Fruit fly (Drosophila melanogaster) whole organism: ENCODE data around the gene alt.
A peak's percentile ranks its signal among the peaks of the same experiment; 100 is the strongest.

Source experiments
- CG8478 ChIP-seq: fragments of >200 bp; optimal IDR thresholded peaks from 2 replicates; lab custom pipeline; 2018; ENCODE audit warnings: inconsistent platforms
- Dll ChIP-seq: fragments of >200 bp; optimal IDR thresholded peaks from 2 replicates; lab custom pipeline; 2017
- EcR ChIP-seq, 2 experiments: fragments of >200 bp; optimal IDR thresholded peaks; 2 replicates each; lab custom pipeline; 2017; ENCODE audit warnings: missing biosample characterization in 2 of 2, missing genetic modification characterization in 2 of 2, missing genetic modification reagents in 2 of 2
- pan ChIP-seq: fragments of >200 bp; optimal IDR thresholded peaks from 2 replicates; lab custom pipeline; 2017
- psq ChIP-seq: fragments of >200 bp; optimal IDR thresholded peaks from 2 replicates; lab custom pipeline; 2017
- usp ChIP-seq: fragments of >200 bp; optimal IDR thresholded peaks from 2 replicates; lab custom pipeline; 2017; ENCODE audit warnings: missing biosample characterization, missing genetic modification characterization, mixed read lengths

Gene alt

DNA sequence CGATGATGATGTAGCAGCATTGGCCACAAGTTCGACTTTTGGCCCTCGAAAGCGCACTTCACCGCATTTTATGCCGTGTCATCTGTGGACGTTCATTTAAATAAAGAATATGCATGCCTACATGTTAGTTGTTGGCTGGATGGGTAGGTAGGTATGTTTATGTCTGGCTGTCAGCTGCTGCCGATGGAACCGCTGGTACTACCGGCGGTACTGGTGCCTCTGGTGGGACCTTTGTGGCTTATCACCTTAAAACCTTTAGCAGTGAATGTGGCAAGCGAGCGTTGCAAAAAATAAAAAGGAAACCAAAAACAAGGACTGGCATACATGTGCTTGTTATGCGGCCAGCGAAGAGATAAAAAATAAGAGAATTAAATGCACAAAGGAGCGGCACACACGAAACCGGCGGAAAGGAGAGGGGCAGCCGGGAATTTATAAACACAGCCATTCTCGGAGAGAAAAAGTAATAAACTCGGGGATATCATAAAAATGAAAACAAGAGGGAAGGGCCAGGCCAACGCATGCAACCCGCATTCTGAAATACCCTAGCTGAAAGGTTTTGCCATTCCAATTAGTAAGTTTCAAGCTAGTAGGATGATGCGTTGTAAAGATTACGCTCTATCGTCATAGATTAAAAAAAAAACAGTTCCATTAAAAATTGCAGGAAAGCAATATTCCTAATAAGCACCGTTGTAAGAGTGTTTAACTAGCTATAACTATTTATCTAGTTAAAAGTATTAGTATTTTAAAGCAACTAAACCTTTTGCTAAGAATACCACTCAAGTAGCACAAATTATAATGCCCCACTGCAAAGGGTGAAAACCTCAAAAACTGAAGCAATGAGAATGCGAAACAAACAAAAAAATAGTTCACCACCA, 19.9 kb upstream of the alt start:
- TF ChIP-seq usp (GFP tag; lab: Kevin White, UChicago) (no peak), Dll (lab: Kevin White, UChicago) (no peak), CG8478 (lab: Kevin White, UChicago) (no peak), psq (no peak), pan (lab: Kevin White, UChicago) (no peak)

- TF ChIP-seq CG8478 (lab: Kevin White, UChicago) (no peak), Dll (lab: Kevin White, UChicago) (no peak), pan (lab: Kevin White, UChicago) (no peak), EcR (GFP tag; optimal IDR thresholded peaks at IDR 0.05; lab: Kevin White, UChicago) (no peak), psq (no peak), usp (GFP tag; lab: Kevin White, UChicago) (no peak)
Measured at dm6 chr3R:17701131-17701593, 18.8 kb upstream of the alt start.

- TF ChIP-seq pan (lab: Kevin White, UChicago) (no peak), psq (no peak), usp (GFP tag; lab: Kevin White, UChicago) (no peak), EcR (GFP tag; optimal IDR thresholded peaks at IDR 0.05; lab: Kevin White, UChicago) (no peak), CG8478 (lab: Kevin White, UChicago) (no peak), Dll (lab: Kevin White, UChicago) (no peak)
Measured at dm6 chr3R:17700488-17701130, 18.3 kb upstream of the alt start.

dm6 chr3R:17699891-17700487, 17.7 kb upstream of the alt start:
- TF ChIP-seq Dll (lab: Kevin White, UChicago) (no peak), usp (GFP tag; lab: Kevin White, UChicago) (no peak)

- no peak for TF ChIP-seq psq
- no peak for TF ChIP-seq usp (GFP tag; lab: Kevin White, UChicago)
- no peak for TF ChIP-seq CG8478 (lab: Kevin White, UChicago)
- no peak for TF ChIP-seq pan (lab: Kevin White, UChicago)
Measured at dm6 chr3R:17686875-17687274, 4.6 kb upstream of the alt start, which contains the start of gene CG31249. Gene CG31249 (minus strand): TSS chr3R:17687071.

- TF ChIP-seq CG8478 (lab: Kevin White, UChicago) (no peak), Dll (lab: Kevin White, UChicago) (no peak), pan (lab: Kevin White, UChicago) (no peak), psq (no peak), usp (GFP tag; lab: Kevin White, UChicago) (no peak), EcR (GFP tag; optimal IDR thresholded peaks at IDR 0.05; lab: Kevin White, UChicago) (no peak)
Measured at dm6 chr3R:17684854-17685253, 2.5 kb upstream of the alt start, which contains the start of the genes CG31251 and CG31360. Gene CG31251 (minus strand): TSS chr3R:17684915. Gene CG31360 (plus strand): TSS chr3R:17685097.

DNA sequence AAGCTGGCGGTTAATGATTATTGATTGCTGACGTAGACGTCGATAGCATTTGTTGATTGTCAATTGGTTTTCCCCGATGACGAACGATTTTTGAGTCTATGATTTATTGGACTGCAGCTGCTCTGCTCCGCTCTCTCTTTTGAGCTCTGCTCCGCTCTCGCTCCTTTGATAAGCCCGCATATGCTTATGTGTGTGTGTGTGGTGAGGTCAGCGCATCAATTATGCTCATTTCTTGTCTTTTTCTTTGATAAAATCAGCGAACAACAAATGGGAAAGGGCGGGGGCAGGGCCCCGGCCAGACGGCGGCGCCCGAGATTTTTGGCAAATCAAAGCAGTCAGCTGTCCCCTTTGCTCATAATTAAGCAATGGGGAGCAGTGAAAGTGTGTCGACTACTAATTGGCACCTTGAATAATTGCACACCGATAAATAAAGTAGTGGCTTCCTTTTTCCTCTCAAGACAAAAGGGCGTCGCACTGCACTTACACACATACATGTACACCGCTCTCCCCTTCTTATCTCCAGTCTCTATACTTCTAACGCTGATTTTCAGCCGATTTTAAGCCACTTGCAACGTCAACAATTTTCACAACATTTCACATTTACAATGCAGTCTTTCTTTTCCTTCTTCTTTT, 588 bp downstream of the alt start:
- TF ChIP-seq Dll (lab: Kevin White, UChicago) (no peak), CG8478 (lab: Kevin White, UChicago) (no peak), EcR (GFP tag; optimal IDR thresholded peaks at IDR 0.05; lab: Kevin White, UChicago) (no peak), pan (lab: Kevin White, UChicago) (no peak), usp (GFP tag; lab: Kevin White, UChicago) (no peak), psq (no peak)

dm6 chr3R:17680639-17681302, 1.5 kb downstream of the alt start:
- TF ChIP-seq pan (lab: Kevin White, UChicago) = no peak
- TF ChIP-seq CG8478 (lab: Kevin White, UChicago) = no peak
- no peak for TF ChIP-seq usp (GFP tag; lab: Kevin White, UChicago)
- TF ChIP-seq psq = no peak
- TF ChIP-seq EcR (GFP tag; optimal IDR thresholded peaks at IDR 0.05; lab: Kevin White, UChicago) = no peak
- no peak for TF ChIP-seq Dll (lab: Kevin White, UChicago)

- TF ChIP-seq Dll (lab: Kevin White, UChicago) (no peak), EcR (GFP tag; optimal IDR thresholded peaks at IDR 0.05; lab: Kevin White, UChicago) (peak; percentile 83 to 85), psq (no peak), CG8478 (lab: Kevin White, UChicago) (no peak), pan (lab: Kevin White, UChicago) (no peak), usp (GFP tag; lab: Kevin White, UChicago) (no peak)
Measured at dm6 chr3R:17680268-17680638, 2.1 kb downstream of the alt start.

DNA sequence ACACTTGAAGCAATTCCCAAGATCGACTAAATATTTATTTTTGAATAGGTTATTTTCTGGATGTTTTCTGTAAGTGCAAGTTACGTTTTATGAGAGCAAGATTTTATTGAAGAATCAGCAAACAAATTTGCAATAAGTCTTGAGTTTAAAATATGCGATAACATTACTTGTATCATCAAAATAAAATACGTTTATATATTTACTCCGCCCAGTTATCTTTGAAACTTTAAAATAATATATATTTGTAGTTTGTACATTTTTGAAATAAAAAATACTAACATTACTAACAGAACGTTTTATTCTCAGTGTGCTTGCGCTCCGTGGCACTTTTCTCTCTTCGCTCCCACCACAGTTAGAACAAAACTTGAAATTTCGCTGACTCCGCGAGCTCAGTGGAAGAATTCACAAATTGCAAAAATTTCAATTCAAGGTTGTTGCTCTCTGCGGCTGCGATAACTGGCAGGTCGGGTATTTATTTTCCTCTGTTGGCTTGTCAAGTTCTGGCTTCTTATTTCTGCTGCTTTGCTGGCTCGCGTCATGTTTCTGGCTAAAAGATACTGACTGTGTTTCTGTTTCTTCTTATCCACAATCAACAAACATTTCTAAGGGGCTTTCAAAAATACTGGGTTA, 2.8 kb downstream of the alt start:
- no peak for TF ChIP-seq pan (lab: Kevin White, UChicago)
